Fruit fly (Drosophila melanogaster): ENCODE results near the gene tal-AA.

tal-AA gene

dm6 chr3R:13837807-13838206 is 24.9 kb downstream of the tal-AA start, which contains the start of gene Nsf2 (continued):
- TF ChIP-seq Antp (GFP tag; optimal IDR thresholded peaks at IDR 0.05) = no peak
- TF ChIP-seq CG5953 (GFP tag; IDR thresholded peaks at IDR 0.05) = no peak
- no peak for TF ChIP-seq twi (tag; optimal IDR thresholded peaks at IDR 0.05)
- no peak for TF ChIP-seq aop (GFP tag; IDR thresholded peaks at IDR 0.05)
- TF ChIP-seq CG3407 (GFP tag; optimal IDR thresholded peaks at IDR 0.05) = no peak
- no peak for TF ChIP-seq CG15696 (tag; optimal IDR thresholded peaks at IDR 0.05)
- TF ChIP-seq CG4282 (GFP tag; optimal IDR thresholded peaks at IDR 0.05) = no peak
- no peak for TF ChIP-seq cwo (GFP tag; optimal IDR thresholded peaks at IDR 0.05)
- no peak for TF ChIP-seq CG7786 (GFP tag; optimal IDR thresholded peaks at IDR 0.05)
- peak; percentile 54; the same call in 1 of the 2 replicates for TF ChIP-seq sna (GFP tag; IDR thresholded peaks at IDR 0.05; ENCODE audit: partially characterized antibody)
- TF ChIP-seq unpg (GFP tag; optimal IDR thresholded peaks at IDR 0.05) = no peak
- no peak for TF ChIP-seq D19B (GFP tag; optimal IDR thresholded peaks at IDR 0.05)
- TF ChIP-seq CG8924 (tag; optimal IDR thresholded peaks at IDR 0.05) = peak; percentile 5
- peak; percentile 3 for TF ChIP-seq NfI (GFP tag; optimal IDR thresholded peaks at IDR 0.05)
- TF ChIP-seq disco-r (GFP tag; optimal IDR thresholded peaks at IDR 0.05) = no peak
- TF ChIP-seq pho (GFP tag; optimal IDR thresholded peaks at IDR 0.05) = peak; percentile 15
- TF ChIP-seq CG18011 (GFP tag; optimal IDR thresholded peaks at IDR 0.05) = peak; percentile 99
- no peak for TF ChIP-seq CG16815 (GFP tag; optimal IDR thresholded peaks at IDR 0.05)
- peak; percentile 62 for TF ChIP-seq chm (GFP tag; IDR thresholded peaks at IDR 0.05)
- peak; percentile 24 for TF ChIP-seq CG30020 (tag; optimal IDR thresholded peaks at IDR 0.05)
- TF ChIP-seq E2f2 (GFP tag; IDR thresholded peaks at IDR 0.05) = peak; percentile 99
- TF ChIP-seq CG2678 (tag; optimal IDR thresholded peaks at IDR 0.05) = no peak
- TF ChIP-seq zen (tag; optimal IDR thresholded peaks at IDR 0.05) = peak; percentile 12
- TF ChIP-seq az2 (GFP tag; optimal IDR thresholded peaks at IDR 0.05) = no peak
- peak; percentile 27 for TF ChIP-seq Lhr (GFP tag; optimal IDR thresholded peaks at IDR 0.05)
- no peak for TF ChIP-seq abd-A (tag; optimal IDR thresholded peaks at IDR 0.05)
- TF ChIP-seq slou (GFP tag; optimal IDR thresholded peaks at IDR 0.05) = no peak
- TF ChIP-seq HLHmδ (GFP tag; optimal IDR thresholded peaks at IDR 0.05) = peak; percentile 82
- peak; percentile 27 for TF ChIP-seq CoRest (tag; optimal IDR thresholded peaks at IDR 0.05)
- TF ChIP-seq CG6765 (GFP tag; optimal IDR thresholded peaks at IDR 0.05) = no peak
- TF ChIP-seq ap (GFP tag; IDR thresholded peaks at IDR 0.05) = no peak
- TF ChIP-seq hbn (GFP tag; IDR thresholded peaks at IDR 0.05; ENCODE audit: partially characterized antibody) = peak; percentile 30; the same call in 1 of the 2 replicates
- TF ChIP-seq Chrac-16 (GFP tag; optimal IDR thresholded peaks at IDR 0.05) = no peak
- no peak for TF ChIP-seq wor (GFP tag; IDR thresholded peaks at IDR 0.05)
- no peak for TF ChIP-seq z (GFP tag; IDR thresholded peaks at IDR 0.05)
- peak; percentile 38 for TF ChIP-seq Sin3A (optimal IDR thresholded peaks at IDR 0.05)
- TF ChIP-seq Pdp1 (GFP tag; optimal IDR thresholded peaks at IDR 0.05) = peak in 1 of 2 experiments; percentile 82
- TF ChIP-seq NC2α (GFP tag; optimal IDR thresholded peaks at IDR 0.05) = no peak
- TF ChIP-seq CG2129 (GFP tag; IDR thresholded peaks at IDR 0.05; ENCODE audit: partially characterized antibody) = no peak
- TF ChIP-seq unc-4 (GFP tag; IDR thresholded peaks at IDR 0.05; ENCODE audit: partially characterized antibody) = 0 out of 2 replicates have a peak, but pooled peaks have one; percentile 22
- TF ChIP-seq salm (tag; optimal IDR thresholded peaks at IDR 0.05) = no peak
- TF ChIP-seq CG33557 (GFP tag; optimal IDR thresholded peaks at IDR 0.05) = peak; percentile 30
- no peak for TF ChIP-seq Oli (tag; optimal IDR thresholded peaks at IDR 0.05)
- no peak for TF ChIP-seq lbe (GFP tag; optimal IDR thresholded peaks at IDR 0.05)
- TF ChIP-seq Elba2 (GFP tag; optimal IDR thresholded peaks at IDR 0.05) = no peak
- peak; percentile 99 for TF ChIP-seq Dp (GFP tag; optimal IDR thresholded peaks at IDR 0.05)
- peak; percentile 35 for TF ChIP-seq CG17829 (tag; optimal IDR thresholded peaks at IDR 0.05)
- TF ChIP-seq CG6272 (GFP tag; IDR thresholded peaks at IDR 0.05) = no peak
- no peak for TF ChIP-seq jigr1 (GFP tag; IDR thresholded peaks at IDR 0.05)
- TF ChIP-seq CG17612 (GFP tag; IDR thresholded peaks at IDR 0.05) = no peak
- TF ChIP-seq slp2 (GFP tag; optimal IDR thresholded peaks at IDR 0.05) = no peak
